Fruit fly (Drosophila melanogaster): ENCODE measurements around the gene CG14455.
A peak's percentile ranks its signal among the peaks of the same experiment; 100 is the strongest.

The CG14455 gene

dm6 chr3L:22717137-22717767 is 30.4 kb upstream of the CG14455 start, which contains the start of the genes ArfGAP3 and CG32452 (continued):
- TF ChIP-seq Atf3 (GFP tag; optimal IDR thresholded peaks at IDR 0.05) (peak; percentile 38), CG14014 (GFP tag; IDR thresholded peaks at IDR 0.05) (peak; percentile 65), kay (GFP tag; optimal IDR thresholded peaks at IDR 0.05) (peak; percentile 42), br (optimal IDR thresholded peaks at IDR 0.05) (no peak), CG13894 (tag; optimal IDR thresholded peaks at IDR 0.05) (peak; percentile 66), disco-r (GFP tag; optimal IDR thresholded peaks at IDR 0.05) (no peak), NC2β (GFP tag; optimal IDR thresholded peaks at IDR 0.05) (peak; percentile 34), Ada2b (GFP tag; IDR thresholded peaks at IDR 0.05) (peak; percentile 77), BtbVII (GFP tag; optimal IDR thresholded peaks at IDR 0.05) (peak; percentile 61), Tbp (GFP tag; optimal IDR thresholded peaks at IDR 0.05) (no peak), sima (GFP tag; optimal IDR thresholded peaks at IDR 0.05) (no peak), ab (GFP tag; optimal IDR thresholded peaks at IDR 0.05) (no peak), Ptx1 (GFP tag; IDR thresholded peaks at IDR 0.05) (peak; percentile 80), Doc2 (GFP tag; IDR thresholded peaks at IDR 0.05) (no peak), Eip74EF (GFP tag; optimal IDR thresholded peaks at IDR 0.05) (peak in 1 of 2 experiments; percentile 50), NFAT (GFP tag; IDR thresholded peaks at IDR 0.05) (peak; percentile 72), Doc3 (GFP tag; IDR thresholded peaks at IDR 0.05; ENCODE audit: partially characterized antibody) (peak; percentile 70; the same call in 2 of the 3 replicates), grau (tag; optimal IDR thresholded peaks at IDR 0.05) (peak; percentile 74), caup (GFP tag; optimal IDR thresholded peaks at IDR 0.05; ENCODE audit: severe bottlenecking) (peak; percentile 72), CG7987 (GFP tag; optimal IDR thresholded peaks at IDR 0.05) (no peak), Opbp (GFP tag; IDR thresholded peaks at IDR 0.05; ENCODE audit: partially characterized antibody) (peak; percentile 67; the same call in 2 of the 3 replicates), CG11723 (GFP tag; optimal IDR thresholded peaks at IDR 0.05) (peak; percentile 37), CG9932 (GFP tag; IDR thresholded peaks at IDR 0.05) (peak; percentile 90), ems (GFP tag; optimal IDR thresholded peaks at IDR 0.05) (peak; percentile 35), gcm2 (GFP tag; optimal IDR thresholded peaks at IDR 0.05) (no peak), CoRest (tag; optimal IDR thresholded peaks at IDR 0.05) (peak; percentile 84), ssp (GFP tag; IDR thresholded peaks at IDR 0.05) (peak; percentile 74), kah (GFP tag; optimal IDR thresholded peaks at IDR 0.05) (peak; percentile 61), gsb (GFP tag; IDR thresholded peaks at IDR 0.05) (0 out of 2 replicates have a peak, but pooled peaks have one; percentile 30), Dfd (GFP tag; optimal IDR thresholded peaks at IDR 0.05) (no peak), nom (GFP tag; optimal IDR thresholded peaks at IDR 0.05) (no peak), CG7928 (GFP tag; optimal IDR thresholded peaks at IDR 0.05) (no peak), crc (GFP tag; optimal IDR thresholded peaks at IDR 0.05) (peak; percentile 26), CG34224 (GFP tag; IDR thresholded peaks at IDR 0.05; ENCODE audit: partially characterized antibody) (peak; percentile 68), Antp (GFP tag; optimal IDR thresholded peaks at IDR 0.05) (peak; percentile 36), CG18764 (GFP tag; optimal IDR thresholded peaks at IDR 0.05) (peak; percentile 59), CG7556 (GFP tag; optimal IDR thresholded peaks at IDR 0.05) (peak; percentile 76), CG3847 (GFP tag; IDR thresholded peaks at IDR 0.05) (peak; percentile 80), grn (GFP tag; optimal IDR thresholded peaks at IDR 0.05) (no peak), CG5245 (GFP tag; optimal IDR thresholded peaks at IDR 0.05) (peak; percentile 30), Lhr (GFP tag; optimal IDR thresholded peaks at IDR 0.05) (peak; percentile 72), CG8478 (optimal IDR thresholded peaks at IDR 0.05) (no peak), CG14965 (GFP tag; optimal IDR thresholded peaks at IDR 0.05; ENCODE audit: borderline replicate concordance) (no peak), pzg (GFP tag; optimal IDR thresholded peaks at IDR 0.05) (peak; percentile 76), Oli (tag; optimal IDR thresholded peaks at IDR 0.05) (peak; percentile 57), CG13287 (GFP tag; IDR thresholded peaks at IDR 0.05; ENCODE audit: partially characterized antibody) (peak; percentile 68), CG13424 (tag; optimal IDR thresholded peaks at IDR 0.05) (peak; percentile 83), crp (GFP tag; optimal IDR thresholded peaks at IDR 0.05) (peak in 1 of 2 experiments; percentile 44), Xbp1 (GFP tag; optimal IDR thresholded peaks at IDR 0.05) (peak; percentile 85), NfI (GFP tag; optimal IDR thresholded peaks at IDR 0.05) (peak; percentile 67)
